Worm (Caenorhabditis elegans): Measurements from ENCODE around the gene moc-3.

- TF ChIP-seq F13H6.1 (tag; optimal IDR thresholded peaks at IDR 0.05) (no peak), fkh-6 (tag; optimal IDR thresholded peaks at IDR 0.05) (no peak), K09A11.1 (tag; optimal IDR thresholded peaks at IDR 0.05; ENCODE audit: insufficient read depth) (no peak)
These were observed 34.2 kb downstream of the moc-3 start for ce11 chrIV:8164515-8164914.
